Worm (Caenorhabditis elegans): ENCODE measurements around the gene elc-2.
"Not testable (repeated sequence)": the region's sequence is repeated elsewhere in the genome, so short reads cannot be mapped to it uniquely, and the experiment has no call there.

elc-2 gene

ce11 chrX:1786607-1787006 lies 8.7 kb upstream of the elc-2 start, which contains the start of gene arg-1 (continued):
- TF ChIP-seq lin-39 (tag; optimal IDR thresholded peaks at IDR 0.05), result no peak
- TF ChIP-seq ceh-62 (tag; optimal IDR thresholded peaks at IDR 0.05), result no peak

ce11 chrX:1785692-1786091 lies 7.8 kb upstream of the elc-2 start:
- no peak for TF ChIP-seq dmd-8 (GFP tag; IDR thresholded peaks at IDR 0.05)
- TF ChIP-seq unc-62 (GFP tag; optimal IDR thresholded peaks at IDR 0.05 in 1 of 2), result peak in 1 of 2 experiments; percentile 98
- TF ChIP-seq unc-62 (tag; optimal IDR thresholded peaks at IDR 0.05), result no peak

- TF ChIP-seq pqm-1 (tag; optimal IDR thresholded peaks at IDR 0.05), result no peak
- no peak for TF ChIP-seq set-16 (GFP tag; IDR thresholded peaks at IDR 0.05)
- TF ChIP-seq zag-1 (tag; optimal IDR thresholded peaks at IDR 0.05), result no peak
- TF ChIP-seq snpc-4 (tag; optimal IDR thresholded peaks at IDR 0.05), result no peak
- TF ChIP-seq zfp-2 (tag; optimal IDR thresholded peaks at IDR 0.05), result no peak
- TF ChIP-seq unc-62 (GFP tag; optimal IDR thresholded peaks at IDR 0.05 in 1 of 2), result peak in 1 of 2 experiments; percentile 97
- TF ChIP-seq unc-62 (tag; optimal IDR thresholded peaks at IDR 0.05), result no peak
- TF ChIP-seq aha-1 (tag), result peak; percentile 34
Observed at ce11 chrX:1769636-1770035, 8.3 kb downstream of the elc-2 start.

ce11 chrX:1748476-1748875 lies 29.4 kb downstream of the elc-2 start, which contains the start of gene Y75D11A.6:
Y75D11A.6 (minus strand) TSS chrX:1748576.
- TF ChIP-seq duxl-1 (tag; optimal IDR thresholded peaks at IDR 0.05; ENCODE audit: poor library complexity); F26F4.8 (GFP tag; conservative IDR thresholded peaks at IDR 0.05); ceh-20 (GFP tag; IDR thresholded peaks at IDR 0.05): not testable (repeated sequence)

- not testable (repeated sequence) for TF ChIP-seq mxl-3 (GFP tag; optimal IDR thresholded peaks at IDR 0.05); spr-3 (GFP tag; optimal IDR thresholded peaks at IDR 0.05); mdt-29 (GFP tag; IDR thresholded peaks at IDR 0.05)
Observed at ce11 chrX:1746117-1746516, 31.8 kb downstream of the elc-2 start, which contains the start of gene Y75D11A.3. Y75D11A.3 (minus strand) TSS chrX:1746217.

ce11 chrX:1742530-1742929 lies 35.4 kb downstream of the elc-2 start, which contains the start of gene Y75D11A.2:
Y75D11A.2 (plus strand) TSS chrX:1742830.
- TF ChIP-seq Y48G9A.11 (GFP tag; IDR thresholded peaks at IDR 0.05); F26F4.8 (GFP tag; conservative IDR thresholded peaks at IDR 0.05); ama-1 (optimal IDR thresholded peaks at IDR 0.05): not testable (repeated sequence)

ce11 chrX:1737606-1738005 lies 40.3 kb downstream of the elc-2 start, which contains the start of gene F07G6.10:
F07G6.10 (plus strand) TSS chrX:1737906.
- no peak for TF ChIP-seq mdl-1 (tag; optimal IDR thresholded peaks at IDR 0.05)
- TF ChIP-seq madf-9 (GFP tag; conservative IDR thresholded peaks at IDR 0.05), result no peak
- no peak for TF ChIP-seq unc-39 (tag; optimal IDR thresholded peaks at IDR 0.05)
- no peak for TF ChIP-seq lin-29 (GFP tag; IDR thresholded peaks at IDR 0.05)
- no peak for TF ChIP-seq snpc-1.2 (GFP tag; IDR thresholded peaks at IDR 0.05)
- no peak for TF ChIP-seq tra-1 (GFP tag; IDR thresholded peaks at IDR 0.05)
- no peak for TF ChIP-seq jun-1 (tag; optimal IDR thresholded peaks at IDR 0.05)
- no peak for TF ChIP-seq nhr-28 (tag; optimal IDR thresholded peaks at IDR 0.05)
- no peak for TF ChIP-seq dpl-1 (GFP tag; optimal IDR thresholded peaks at IDR 0.05)
- TF ChIP-seq fos-1 (tag; optimal IDR thresholded peaks at IDR 0.05), result no peak
- TF ChIP-seq attf-4 (tag; optimal IDR thresholded peaks at IDR 0.05), result no peak
- no peak for TF ChIP-seq nhr-111 (GFP tag; optimal IDR thresholded peaks at IDR 0.05)
- no peak for TF ChIP-seq daf-19 (GFP tag; conservative IDR thresholded peaks at IDR 0.05)
- no peak for TF ChIP-seq ces-1 (GFP tag; optimal IDR thresholded peaks at IDR 0.05)
- no peak for TF ChIP-seq R02D3.7 (tag; optimal IDR thresholded peaks at IDR 0.05)
- TF ChIP-seq nhr-10 (tag; optimal IDR thresholded peaks at IDR 0.05), result no peak
